Fruit fly (Drosophila melanogaster): ENCODE measurements around the gene Toll-9.
A peak's percentile ranks its signal among the peaks of the same experiment; 100 is the strongest.

Toll-9 gene

DNA sequence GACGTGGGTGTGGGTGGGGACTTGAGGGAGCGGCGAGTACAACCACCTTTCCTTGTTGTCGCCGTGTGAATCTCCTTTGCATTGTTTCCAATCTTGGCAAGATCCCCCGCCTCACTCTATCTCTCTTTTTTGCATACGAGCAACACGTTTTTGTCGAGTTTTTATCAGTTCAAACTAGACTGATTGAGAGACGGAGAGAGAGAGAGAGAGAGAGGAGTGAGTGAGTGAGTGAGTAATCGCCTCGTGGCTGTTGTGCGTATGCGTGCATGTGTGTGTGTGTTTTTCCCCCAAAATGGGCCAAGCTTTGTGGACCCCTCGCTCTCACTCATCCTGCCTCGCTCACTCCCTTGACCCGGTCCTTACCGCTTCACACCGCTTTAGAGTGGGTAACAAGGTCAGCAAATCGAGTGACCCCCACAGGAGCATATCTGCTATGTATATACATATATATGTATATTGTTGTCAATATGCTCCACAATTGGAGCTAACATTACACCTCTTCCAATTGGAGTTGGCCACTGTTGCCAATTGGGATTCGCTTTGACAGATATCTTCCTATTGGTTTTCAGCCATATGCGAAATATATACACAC, 17.1 kb downstream of the Toll-9 start (continued):
- TF ChIP-seq scrt (GFP tag; optimal IDR thresholded peaks at IDR 0.05) (no peak), CG9876 (GFP tag; optimal IDR thresholded peaks at IDR 0.05) (no peak), CG15601 (tag; optimal IDR thresholded peaks at IDR 0.05) (no peak), yki (optimal IDR thresholded peaks at IDR 0.05) (peak; percentile 48), Xbp1 (GFP tag; optimal IDR thresholded peaks at IDR 0.05) (no peak), Atf6 (GFP tag; IDR thresholded peaks at IDR 0.05) (0 out of 2 replicates have a peak, but pooled peaks have one; percentile 30), Med (GFP tag) (peak; percentile 59), lola (GFP tag; optimal IDR thresholded peaks at IDR 0.05) (no peak), CG15269 (tag; optimal IDR thresholded peaks at IDR 0.05) (no peak), dmrt11E (tag; optimal IDR thresholded peaks at IDR 0.05) (no peak), inv (GFP tag; IDR thresholded peaks at IDR 0.05; ENCODE audit: partially characterized antibody) (no peak), zfh2 (GFP tag; optimal IDR thresholded peaks at IDR 0.05) (no peak), crp (GFP tag; optimal IDR thresholded peaks at IDR 0.05) (no peak), CG9727 (GFP tag; optimal IDR thresholded peaks at IDR 0.05) (no peak), YL-1 (GFP tag; optimal IDR thresholded peaks at IDR 0.05) (peak; percentile 53), Chrac-16 (GFP tag; optimal IDR thresholded peaks at IDR 0.05) (no peak), CG2889 (GFP tag; IDR thresholded peaks at IDR 0.05) (no peak), CG7357 (GFP tag; IDR thresholded peaks at IDR 0.05) (no peak)

DNA sequence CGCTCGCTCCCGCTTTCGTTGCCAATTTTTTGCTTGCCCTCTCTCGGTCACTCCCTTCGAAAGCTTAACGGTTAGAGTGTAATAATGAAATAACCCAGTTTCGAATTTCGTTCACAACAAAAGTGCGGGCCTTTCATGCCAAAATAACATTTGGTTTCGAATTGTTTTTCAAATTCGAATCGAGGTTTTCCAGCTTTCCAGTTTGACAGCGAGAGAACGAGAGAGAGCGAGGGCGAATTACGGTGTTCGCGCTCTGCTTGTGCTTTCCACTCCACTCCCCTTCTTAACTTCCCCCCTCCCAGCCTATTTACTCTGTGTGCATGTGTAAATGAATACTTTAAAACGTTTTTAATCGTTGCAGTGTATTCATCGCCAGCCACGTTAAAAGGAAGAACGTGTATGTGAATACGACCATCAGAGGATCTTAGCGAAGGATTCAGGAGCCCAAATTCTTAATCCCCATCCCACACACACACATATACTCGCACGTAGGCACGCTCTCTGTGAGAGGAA, 17.9 kb downstream of the Toll-9 start:
- 0 out of 3 replicates have a peak, but pooled peaks have one; percentile 23 for TF ChIP-seq otp (GFP tag; IDR thresholded peaks at IDR 0.05)
- TF ChIP-seq CG32767 (GFP tag; IDR thresholded peaks at IDR 0.05): no peak
- peak; percentile 84 for TF ChIP-seq CG1832 (GFP tag; optimal IDR thresholded peaks at IDR 0.05)
- no peak for TF ChIP-seq CG9876 (GFP tag; optimal IDR thresholded peaks at IDR 0.05)
- peak; percentile 25 for TF ChIP-seq Med (GFP tag)
- TF ChIP-seq Dip2 (GFP tag; IDR thresholded peaks at IDR 0.05): no peak
- TF ChIP-seq Trl (optimal IDR thresholded peaks at IDR 0.05): peak; percentile 70 to 91
- TF ChIP-seq Trl (GFP tag; optimal IDR thresholded peaks at IDR 0.05): no peak
- TF ChIP-seq gfzf (GFP tag; optimal IDR thresholded peaks at IDR 0.05): no peak
- peak; percentile 51; the same call in 1 of the 3 replicates for TF ChIP-seq z (GFP tag; IDR thresholded peaks at IDR 0.05)
- peak; percentile 53 for TF ChIP-seq cg (GFP tag; optimal IDR thresholded peaks at IDR 0.05)
- TF ChIP-seq crol (GFP tag; IDR thresholded peaks at IDR 0.05): peak; percentile 94

DNA sequence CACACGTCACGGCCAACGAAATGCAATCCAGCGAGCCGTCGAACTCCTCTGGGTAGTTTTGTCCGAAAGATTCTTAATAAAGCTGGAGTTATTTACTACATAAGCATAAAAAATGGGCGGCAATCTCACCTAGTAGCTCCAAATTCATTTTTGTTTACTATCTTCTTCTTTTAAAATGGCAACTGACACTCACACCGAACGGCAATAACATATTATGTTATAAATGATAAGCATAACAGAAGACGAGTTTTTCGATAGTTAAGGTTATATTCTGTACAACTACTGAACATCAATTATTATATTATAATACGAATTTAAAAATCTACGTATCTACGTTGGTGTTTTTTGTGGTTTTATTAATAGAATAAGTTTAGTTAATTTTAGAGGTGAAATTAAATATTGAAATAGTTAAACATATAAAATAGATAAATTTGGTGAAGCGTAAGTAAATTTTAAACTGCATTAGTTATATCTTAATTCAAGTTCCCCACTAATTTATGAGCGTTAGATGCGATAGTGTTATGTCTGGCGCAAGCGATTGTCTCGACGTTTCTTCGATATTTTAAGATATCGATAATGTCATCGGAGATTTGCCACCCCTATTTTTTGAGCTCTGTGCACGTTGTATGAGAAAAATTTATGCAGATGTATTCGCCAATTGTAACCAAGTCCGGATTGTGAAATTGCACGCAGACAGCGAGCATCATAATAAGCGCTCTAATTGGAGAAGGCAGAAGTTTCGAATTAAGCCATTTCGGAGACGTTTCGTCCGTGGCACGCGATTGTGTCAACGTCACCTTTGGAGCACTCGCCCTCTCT, 18.6 kb downstream of the Toll-9 start, which contains the start of the genes Rbbp5 and eRF1:
Rbbp5 (minus strand) TSS at position 181 of the 819 bp plus-strand sequence.
eRF1 (plus strand) TSS at position 594 of the 819 bp plus-strand sequence.
- TF ChIP-seq Camta (GFP tag; optimal IDR thresholded peaks at IDR 0.05) (peak; percentile 30), Aef1 (GFP tag; IDR thresholded peaks at IDR 0.05) (peak; percentile 88), CG17328 (GFP tag; IDR thresholded peaks at IDR 0.05) (peak; percentile 75), CG33557 (GFP tag; optimal IDR thresholded peaks at IDR 0.05) (peak; percentile 55), shn (GFP tag; optimal IDR thresholded peaks at IDR 0.05) (peak; percentile 42), tll (GFP tag; optimal IDR thresholded peaks at IDR 0.05) (no peak), CG33213 (GFP tag; optimal IDR thresholded peaks at IDR 0.05) (peak; percentile 51), CG10462 (GFP tag; optimal IDR thresholded peaks at IDR 0.05) (no peak), CG4820 (GFP tag; optimal IDR thresholded peaks at IDR 0.05) (peak; percentile 73), CG15011 (GFP tag; optimal IDR thresholded peaks at IDR 0.05) (no peak), her (GFP tag; optimal IDR thresholded peaks at IDR 0.05) (peak; percentile 7), CG17912 (GFP tag; optimal IDR thresholded peaks at IDR 0.05) (no peak), cwo (GFP tag; optimal IDR thresholded peaks at IDR 0.05) (peak; percentile 33), CG11696 (GFP tag; IDR thresholded peaks at IDR 0.05) (0 out of 2 replicates have a peak, but pooled peaks have one; percentile 22), CG17361 (GFP tag; IDR thresholded peaks at IDR 0.05) (peak; percentile 86), CG15514 (GFP tag; optimal IDR thresholded peaks at IDR 0.05) (peak; percentile 72), CG10979 (tag; optimal IDR thresholded peaks at IDR 0.05) (peak; percentile 63), pho (GFP tag; optimal IDR thresholded peaks at IDR 0.05) (peak; percentile 61), GATAe (GFP tag; conservative IDR thresholded peaks at IDR 0.05) (peak; percentile 50; the same call in 1 of the 2 replicates)

Data from whole organism, embryonic.